Worm (Caenorhabditis elegans) whole organism, L3 larva: Measurements from ENCODE around the gene mtq-2.

Experiments
- R02D3.7 ChIP-seq: fragments of 150-350 bp; optimal IDR thresholded peaks from 2 replicates; lab custom pipeline; 2014; ENCODE audit warnings: missing biosample characterization, missing genetic modification characterization
- ZK546.5 ChIP-seq: sonication (generic microtip); optimal IDR thresholded peaks from 2 replicates; lab custom pipeline; 2017; ENCODE audit warnings: missing biosample characterization, missing genetic modification characterization
- ama-1 ChIP-seq: fragments of 150-350 bp; optimal IDR thresholded peaks from 2 replicates; lab custom pipeline; 2018
- ceh-16 ChIP-seq: sonication (generic microtip); optimal IDR thresholded peaks from 2 replicates; lab custom pipeline; 2017; ENCODE audit warnings: missing biosample characterization, missing genetic modification characterization
- ceh-28 ChIP-seq: fragments of 150-350 bp; optimal IDR thresholded peaks from 2 replicates; lab custom pipeline; 2014; ENCODE audit warnings: missing biosample characterization, missing genetic modification reagents, missing genetic modification characterization
- ceh-82 ChIP-seq: fragments of 150-350 bp; optimal IDR thresholded peaks from 2 replicates; lab custom pipeline; 2014; ENCODE audit warnings: missing biosample characterization, missing genetic modification characterization
- ceh-9 ChIP-seq: sonication (generic microtip); optimal IDR thresholded peaks from 2 replicates; lab custom pipeline; 2018; ENCODE audit warnings: missing biosample characterization, missing genetic modification characterization
- daf-12 ChIP-seq: fragments of 150-350 bp; optimal IDR thresholded peaks from 2 replicates; lab custom pipeline; 2014; ENCODE audit warnings: missing biosample characterization, missing genetic modification reagents, missing genetic modification characterization
- egl-27 ChIP-seq: sonication (generic microtip); optimal IDR thresholded peaks from 4 replicates; lab custom pipeline; 2017; ENCODE audit warnings: missing biosample characterization, missing genetic modification reagents, missing genetic modification characterization
- elt-2 ChIP-seq: sonication (generic microtip); optimal IDR thresholded peaks from 2 replicates; lab custom pipeline; 2016; ENCODE audit warnings: missing genetic modification reagents, mild to moderate bottlenecking, missing genetic modification characterization, missing compliant biosample characterization
- fkh-10 ChIP-seq: sonication (generic microtip); optimal IDR thresholded peaks from 2 replicates; lab custom pipeline; 2017; ENCODE audit warnings: missing biosample characterization, missing genetic modification reagents, missing genetic modification characterization
- fos-1 ChIP-seq: fragments of 150-350 bp; optimal IDR thresholded peaks from 2 replicates; lab custom pipeline; 2014; ENCODE audit warnings: missing biosample characterization, missing genetic modification characterization
- hmg-11 ChIP-seq: sonication (generic microtip); optimal IDR thresholded peaks from 2 replicates; lab custom pipeline; 2016; ENCODE audit warnings: missing genetic modification characterization, missing compliant biosample characterization
- lin-15B ChIP-seq: fragments of 150-350 bp; optimal IDR thresholded peaks from 2 replicates; lab custom pipeline; 2014; ENCODE audit warnings: missing biosample characterization, missing genetic modification characterization
- lin-39 ChIP-seq: fragments of 150-350 bp; optimal IDR thresholded peaks from 2 replicates; lab custom pipeline; 2018; ENCODE audit warnings: missing biosample characterization, missing genetic modification reagents, missing genetic modification characterization
- nfya-1 ChIP-seq: sonication (generic microtip); optimal IDR thresholded peaks from 2 replicates; lab custom pipeline; 2017; ENCODE audit warnings: missing genetic modification characterization, mild to moderate bottlenecking, missing compliant biosample characterization, antibody characterized with exemption, moderate library complexity; ENCODE audit not compliant: insufficient read depth
- nhr-12 ChIP-seq: fragments of 150-350 bp; optimal IDR thresholded peaks from 2 replicates; lab custom pipeline; 2014; ENCODE audit warnings: missing biosample characterization, missing genetic modification characterization
- nhr-23 ChIP-seq: fragments of 150-350 bp; optimal IDR thresholded peaks from 2 replicates; lab custom pipeline; 2014; ENCODE audit warnings: missing biosample characterization, missing genetic modification reagents, missing genetic modification characterization
- nhr-237 ChIP-seq: fragments of 150-350 bp; optimal IDR thresholded peaks from 2 replicates; lab custom pipeline; 2014; ENCODE audit warnings: missing biosample characterization, missing genetic modification characterization
- nhr-25 ChIP-seq: sonication (generic microtip); optimal IDR thresholded peaks from 2 replicates; lab custom pipeline; 2017; ENCODE audit warnings: missing biosample characterization, missing genetic modification characterization
- nhr-28 ChIP-seq: fragments of 150-350 bp; optimal IDR thresholded peaks from 2 replicates; lab custom pipeline; 2014; ENCODE audit warnings: missing biosample characterization, missing genetic modification characterization
- nhr-43 ChIP-seq: sonication (generic microtip); optimal IDR thresholded peaks from 2 replicates; lab custom pipeline; 2016; ENCODE audit warnings: mild to moderate bottlenecking, missing genetic modification characterization, missing compliant biosample characterization; ENCODE audit not compliant: poor library complexity, severe bottlenecking
- nhr-67 ChIP-seq: fragments of 150-350 bp; optimal IDR thresholded peaks from 2 replicates; lab custom pipeline; 2014; ENCODE audit warnings: missing biosample characterization, missing genetic modification characterization
- nhr-76 ChIP-seq: fragments of 150-350 bp; sonication (generic microtip); optimal IDR thresholded peaks from 5 replicates; lab custom pipeline; 2014; ENCODE audit warnings: missing biosample characterization, missing genetic modification characterization
- nhr-77 ChIP-seq: fragments of 150-350 bp; optimal IDR thresholded peaks from 2 replicates; lab custom pipeline; 2014; ENCODE audit warnings: missing biosample characterization, missing genetic modification characterization
- pha-4 ChIP-seq: fragments of 150-350 bp; optimal IDR thresholded peaks from 2 replicates; lab custom pipeline; 2014; ENCODE audit warnings: missing biosample characterization, missing genetic modification reagents, missing genetic modification characterization
- pqm-1 ChIP-seq: fragments of 150-350 bp; optimal IDR thresholded peaks from 2 replicates; lab custom pipeline; 2017; ENCODE audit warnings: missing biosample characterization, missing genetic modification characterization, inconsistent platforms
- sea-2 ChIP-seq: fragments of 150-350 bp; sonication (generic microtip); optimal IDR thresholded peaks from 4 replicates; lab custom pipeline; 2014; ENCODE audit warnings: missing biosample characterization, missing genetic modification reagents, missing genetic modification characterization
- skn-1 ChIP-seq: fragments of 150-350 bp; optimal IDR thresholded peaks from 2 replicates; lab custom pipeline; 2014; ENCODE audit warnings: missing biosample characterization, missing genetic modification characterization
- snpc-4 ChIP-seq: fragments of 150-350 bp; optimal IDR thresholded peaks from 2 replicates; lab custom pipeline; 2014; ENCODE audit warnings: missing biosample characterization, missing genetic modification characterization
- tbx-2 ChIP-seq: sonication (generic microtip); optimal IDR thresholded peaks from 2 replicates; lab custom pipeline; 2016; ENCODE audit warnings: mild to moderate bottlenecking, missing genetic modification characterization, missing compliant biosample characterization
- unc-62 ChIP-seq: fragments of 150-350 bp; sonication (generic microtip); optimal IDR thresholded peaks from 4 replicates; lab custom pipeline; 2014; ENCODE audit warnings: missing biosample characterization, missing genetic modification reagents, missing genetic modification characterization
- zag-1 ChIP-seq: fragments of 150-350 bp; optimal IDR thresholded peaks from 2 replicates; lab custom pipeline; 2014; ENCODE audit warnings: missing biosample characterization, missing genetic modification characterization

Gene mtq-2

ce11 chrII:2146900-2147375 lies 42.3 kb downstream of the mtq-2 start, which contains the start of gene C40A11.2:
TSS of gene C40A11.2 (plus strand) at chrII:2146950.
- TF ChIP-seq nfya-1 (tag; lab: Kevin White, UChicago) (no peak), tbx-2 (tag; lab: Kevin White, UChicago) (no peak), unc-62 (GFP tag; lab: Kevin White, UChicago) (no peak), ceh-82 (tag; lab: Kevin White, UChicago) (no peak), zag-1 (tag; lab: Kevin White, UChicago) (no peak), ceh-9 (tag; lab: Kevin White, UChicago) (no peak), nhr-67 (tag; lab: Kevin White, UChicago) (no peak), nhr-76 (tag; lab: Kevin White, UChicago) (no peak), fos-1 (no peak), hmg-11 (tag; lab: Kevin White, UChicago) (no peak), snpc-4 (tag; lab: Kevin White, UChicago) (no peak), lin-39 (tag; lab: Kevin White, UChicago) (no peak)

DNA sequence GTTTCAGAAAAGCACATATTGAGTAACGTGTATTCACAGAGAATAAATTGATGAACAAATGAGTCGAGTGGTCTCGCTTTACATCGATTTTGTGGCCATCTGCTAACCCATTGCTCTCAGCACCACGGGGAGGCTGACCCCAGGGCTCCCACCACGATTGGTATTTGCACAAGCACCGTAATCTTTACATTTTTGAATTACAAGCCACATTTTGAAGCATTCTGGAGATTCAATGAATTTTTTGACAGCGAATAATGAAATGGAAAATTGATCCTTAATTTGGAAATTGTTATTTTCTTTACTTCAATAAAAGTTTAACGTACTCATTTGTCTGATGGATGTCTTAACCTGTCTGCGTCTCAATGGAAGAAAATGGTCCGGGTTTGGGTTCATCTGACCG lies 43.7 kb downstream of the mtq-2 start, which contains the start of gene C40A11.6:
C40A11.6 (minus strand) TSS at position 101 of the 400 bp plus-strand sequence.
- TF ChIP-seq ceh-16 (tag; lab: Kevin White, UChicago): no peak
- TF ChIP-seq nhr-12 (tag; lab: Kevin White, UChicago): no peak
- TF ChIP-seq skn-1 (tag; lab: Kevin White, UChicago): no peak
- no peak for TF ChIP-seq ceh-28 (tag; lab: Kevin White, UChicago)
- TF ChIP-seq fos-1: no peak
- no peak for TF ChIP-seq nhr-77
- no peak for TF ChIP-seq ceh-9 (tag; lab: Kevin White, UChicago)
- no peak for TF ChIP-seq sea-2 (GFP tag; lab: Kevin White, UChicago)
- no peak for TF ChIP-seq ceh-82 (tag; lab: Kevin White, UChicago)
- TF ChIP-seq daf-12: no peak
- TF ChIP-seq nhr-43 (tag; lab: Kevin White, UChicago): no peak
- TF ChIP-seq unc-62 (GFP tag; lab: Kevin White, UChicago): no peak
- no peak for TF ChIP-seq ZK546.5 (tag; lab: Kevin White, UChicago)
- TF ChIP-seq egl-27 (tag; lab: Kevin White, UChicago): no peak
- TF ChIP-seq nhr-237 (tag; lab: Kevin White, UChicago): no peak
- TF ChIP-seq elt-2 (tag; lab: Kevin White, UChicago): no peak
- TF ChIP-seq lin-15B (tag; lab: Kevin White, UChicago): no peak

- TF ChIP-seq nfya-1 (tag; lab: Kevin White, UChicago): no peak
- no peak for TF ChIP-seq ceh-28 (tag; lab: Kevin White, UChicago)
- no peak for TF ChIP-seq nhr-77
- TF ChIP-seq nhr-28 (tag; lab: Kevin White, UChicago): no peak
- TF ChIP-seq pqm-1: no peak
- no peak for TF ChIP-seq fkh-10
- no peak for TF ChIP-seq nhr-25 (tag; lab: Kevin White, UChicago)
- no peak for TF ChIP-seq pha-4 (tag; lab: Kevin White, UChicago)
These were observed 48.4 kb downstream of the mtq-2 start, which contains the start of gene C40A11.3 for ce11 chrII:2140817-2141216. TSS of gene C40A11.3 (plus strand) at chrII:2141117.

DNA sequence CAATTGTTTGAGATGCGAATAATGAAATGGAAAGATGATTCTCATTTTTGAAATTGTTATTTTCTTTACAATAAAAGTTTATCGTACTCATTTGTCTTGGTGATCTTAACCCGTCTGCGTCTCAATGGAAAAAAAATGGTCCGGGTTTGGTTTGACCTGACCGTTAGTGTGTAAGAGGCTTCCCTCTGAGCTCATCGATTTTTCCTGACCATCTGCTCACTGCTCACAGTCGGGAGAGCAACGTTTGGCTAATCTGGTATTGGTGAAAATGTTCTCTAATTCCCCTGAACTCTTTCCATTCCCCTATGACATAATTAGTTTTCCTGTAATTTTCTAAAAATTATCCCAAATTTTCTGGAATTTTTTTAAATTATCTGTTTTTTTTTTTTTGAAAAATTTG lies 50.4 kb downstream of the mtq-2 start:
- no peak for TF ChIP-seq daf-12
- no peak for TF ChIP-seq nhr-237 (tag; lab: Kevin White, UChicago)
- no peak for TF ChIP-seq tbx-2 (tag; lab: Kevin White, UChicago)
- TF ChIP-seq nhr-23 (tag; lab: Kevin White, UChicago): no peak
- TF ChIP-seq ama-1 (lab: Kevin White, UChicago): no peak
- no peak for TF ChIP-seq nhr-43 (tag; lab: Kevin White, UChicago)
- TF ChIP-seq nhr-67 (tag; lab: Kevin White, UChicago): no peak
- TF ChIP-seq ZK546.5 (tag; lab: Kevin White, UChicago): no peak
- no peak for TF ChIP-seq nhr-77
- no peak for TF ChIP-seq hmg-11 (tag; lab: Kevin White, UChicago)
- no peak for TF ChIP-seq elt-2 (tag; lab: Kevin White, UChicago)
- TF ChIP-seq R02D3.7: no peak

DNA sequence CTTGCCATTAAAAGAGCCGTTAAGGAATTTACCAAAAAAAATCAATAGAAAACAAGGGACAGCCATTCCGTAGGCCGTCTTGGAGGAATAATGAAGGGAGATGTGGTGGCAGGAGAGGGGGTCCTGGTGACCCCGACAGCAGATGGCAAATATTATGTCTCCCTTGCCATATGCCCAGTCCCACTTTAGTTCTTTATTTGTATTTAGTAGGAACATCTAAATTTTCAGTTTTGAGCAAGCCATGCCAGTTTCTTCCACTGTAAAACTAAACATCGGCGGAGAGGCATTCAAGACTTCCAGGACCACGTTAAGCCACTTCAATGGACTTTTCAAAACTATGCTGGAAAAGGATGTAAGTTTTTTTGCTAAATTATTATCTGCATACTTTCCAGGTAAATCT lies 52.0 kb downstream of the mtq-2 start, which contains the start of gene C40A11.4:
C40A11.4 (plus strand) TSS at position 188 of the 400 bp plus-strand sequence.
- no peak for TF ChIP-seq ZK546.5 (tag; lab: Kevin White, UChicago)
- no peak for TF ChIP-seq skn-1 (tag; lab: Kevin White, UChicago)
- no peak for TF ChIP-seq snpc-4 (tag; lab: Kevin White, UChicago)
- no peak for TF ChIP-seq daf-12
- no peak for TF ChIP-seq lin-15B (tag; lab: Kevin White, UChicago)
